Worm (Caenorhabditis elegans) whole organism, L1 larva: Measurements from ENCODE around the gene srt-27.

ENCODE experiments used
- C04F5.9 ChIP-seq: sonication (generic microtip); optimal IDR thresholded peaks from 2 replicates; lab custom pipeline; 2016; ENCODE audit warnings: missing genetic modification characterization, missing compliant biosample characterization
- F16B12.6 ChIP-seq: fragments of 150-350 bp; optimal IDR thresholded peaks from 2 replicates; lab custom pipeline; 2014; ENCODE audit warnings: missing biosample characterization, missing genetic modification characterization
- Y116A8C.19 ChIP-seq: sonication (generic microtip); optimal IDR thresholded peaks from 2 replicates; lab custom pipeline; 2016; ENCODE audit warnings: missing compliant biosample characterization, missing genetic modification characterization, borderline replicate concordance
- aha-1 ChIP-seq: fragments of 150-350 bp; optimal IDR thresholded peaks from 2 replicates; lab custom pipeline; 2014; ENCODE audit warnings: missing biosample characterization, missing genetic modification characterization
- alr-1 ChIP-seq: fragments of 200-800 bp; sonication (Bioruptor generic); optimal IDR thresholded peaks from 2 replicates; lab custom pipeline; 2018; ENCODE audit warnings: borderline replicate concordance, mild to moderate bottlenecking, missing genetic modification characterization, missing compliant biosample characterization
- ceh-63 ChIP-seq: fragments of 200-800 bp; sonication (Bioruptor generic); optimal IDR thresholded peaks from 2 replicates; lab custom pipeline; 2018; ENCODE audit warnings: mild to moderate bottlenecking, missing genetic modification characterization, missing compliant biosample characterization
- ceh-82 ChIP-seq, 3 experiments: fragments of 150-350 bp in 1 of 3; sonication (generic microtip) in 2 of 3; optimal IDR thresholded peaks; 2 replicates each; lab custom pipeline; 2014 to 2017; ENCODE audit warnings: missing biosample characterization in 3 of 3, missing genetic modification characterization in 3 of 3
- ceh-88 ChIP-seq: fragments of 200-800 bp; sonication (Bioruptor generic); IDR thresholded peaks from 2 replicates; pipeline ENCODE4 v1.3.6; 2022; ENCODE audit warnings: missing genetic modification characterization, missing compliant biosample characterization
- ceh-90 ChIP-seq: sonication (generic microtip); optimal IDR thresholded peaks from 2 replicates; lab custom pipeline; 2016; ENCODE audit warnings: missing genetic modification characterization, missing compliant biosample characterization
- dpl-1 ChIP-seq, 3 experiments: fragments of 150-350 bp in 2 of 3; sonication (generic microtip) in 1 of 3; optimal IDR thresholded peaks; 2 replicates each; lab custom pipeline; 2014 to 2017; ENCODE audit warnings: missing biosample characterization in 3 of 3, missing genetic modification characterization in 3 of 3, missing genetic modification reagents in 3 of 3
- dsc-1 ChIP-seq: sonication (generic microtip); optimal IDR thresholded peaks from 2 replicates; lab custom pipeline; 2016; ENCODE audit warnings: mild to moderate bottlenecking, missing genetic modification characterization, missing compliant biosample characterization
- efl-1 ChIP-seq, 4 experiments: fragments of 150-350 bp; optimal IDR thresholded peaks in 3 of 4; peaks in 1 of 4; 1 replicate in 1 of 4; 2 replicates in 3 of 4; lab custom pipeline; 2014; ENCODE audit warnings: missing biosample characterization in 2 of 4, missing genetic modification characterization in 2 of 4, missing genetic modification reagents in 2 of 4
- efl-3 ChIP-seq: fragments of 200-800 bp; sonication (Bioruptor generic); optimal IDR thresholded peaks from 2 replicates; lab custom pipeline; 2018; ENCODE audit warnings: mild to moderate bottlenecking, missing genetic modification characterization, missing compliant biosample characterization
- egl-13 ChIP-seq: sonication (generic microtip); optimal IDR thresholded peaks from 2 replicates; lab custom pipeline; 2016; ENCODE audit warnings: missing genotype, missing genetic modification reagents, missing genetic modification characterization, missing compliant biosample characterization
- egl-27 ChIP-seq, 2 experiments: fragments of 150-350 bp in 1 of 2; sonication (generic microtip); optimal IDR thresholded peaks; 3 replicates each; lab custom pipeline; 2017 to 2018; ENCODE audit warnings: missing biosample characterization in 2 of 2, missing genetic modification characterization in 2 of 2, missing genetic modification reagents in 2 of 2
- ets-5 ChIP-seq: fragments of 200-800 bp; sonication (Bioruptor generic); IDR thresholded peaks from 2 replicates; pipeline ENCODE4 v1.3.6; 2022; ENCODE audit warnings: missing genetic modification characterization, missing compliant biosample characterization
- fkh-10 ChIP-seq: sonication (generic microtip); optimal IDR thresholded peaks from 2 replicates; lab custom pipeline; 2017; ENCODE audit warnings: missing biosample characterization, missing genetic modification reagents, missing genetic modification characterization
- fkh-8 ChIP-seq: sonication (generic microtip); optimal IDR thresholded peaks from 2 replicates; lab custom pipeline; 2016; ENCODE audit warnings: mild to moderate bottlenecking, missing genetic modification characterization, missing compliant biosample characterization
- fos-1 ChIP-seq: fragments of 150-350 bp; optimal IDR thresholded peaks from 2 replicates; lab custom pipeline; 2014; ENCODE audit warnings: missing biosample characterization, missing genetic modification characterization
- grh-1 ChIP-seq: fragments of 200-800 bp; sonication (Bioruptor generic); IDR thresholded peaks from 2 replicates; pipeline ENCODE4 v1.3.6; 2022; ENCODE audit warnings: missing genetic modification reagents, missing genetic modification characterization, missing compliant biosample characterization
- hlh-17 ChIP-seq: fragments of 200-800 bp; sonication (Bioruptor generic); optimal IDR thresholded peaks from 2 replicates; lab custom pipeline; 2018; ENCODE audit warnings: missing genetic modification characterization, mild to moderate bottlenecking, missing compliant biosample characterization, moderate library complexity, borderline replicate concordance
- hpl-2 ChIP-seq: fragments of 150-350 bp; optimal IDR thresholded peaks from 2 replicates; lab custom pipeline; 2014; ENCODE audit warnings: missing biosample characterization, missing genetic modification reagents, missing genetic modification characterization
- irx-1 ChIP-seq: sonication (generic microtip); optimal IDR thresholded peaks from 2 replicates; lab custom pipeline; 2016; ENCODE audit warnings: missing genetic modification characterization, missing compliant biosample characterization
- isw-1 ChIP-seq: fragments of 200-800 bp; sonication (Bioruptor generic); IDR thresholded peaks from 2 replicates; pipeline ENCODE4 v1.3.6; 2022; ENCODE audit warnings: missing genetic modification characterization, missing compliant biosample characterization
- lin-14 ChIP-seq: fragments of 200-800 bp; sonication (Bioruptor generic); optimal IDR thresholded peaks from 2 replicates; lab custom pipeline; 2018; ENCODE audit warnings: mild to moderate bottlenecking, missing genetic modification characterization, moderate library complexity, missing compliant biosample characterization
- lin-15B ChIP-seq: fragments of 150-350 bp; sonication (generic microtip); optimal IDR thresholded peaks from 3 replicates; lab custom pipeline; 2014; ENCODE audit warnings: missing biosample characterization, missing genetic modification characterization
- lin-39 ChIP-seq: fragments of 150-350 bp; optimal IDR thresholded peaks from 2 replicates; lab custom pipeline; 2014; ENCODE audit warnings: missing biosample characterization, missing genetic modification reagents, missing genetic modification characterization
- lir-3 ChIP-seq: sonication (generic microtip); optimal IDR thresholded peaks from 2 replicates; lab custom pipeline; 2016; ENCODE audit warnings: mild to moderate bottlenecking, missing genetic modification characterization, moderate library complexity, missing compliant biosample characterization; ENCODE audit not compliant: poor library complexity
- lsy-2 ChIP-seq, 2 experiments: fragments of 150-350 bp; optimal IDR thresholded peaks; 2 replicates each; lab custom pipeline; 2014; ENCODE audit warnings: missing biosample characterization in 2 of 2, missing genetic modification characterization in 2 of 2
- mef-2 ChIP-seq: fragments of 150-350 bp; optimal IDR thresholded peaks from 2 replicates; lab custom pipeline; 2014; ENCODE audit warnings: missing biosample characterization, missing genetic modification characterization
- mep-1 ChIP-seq: fragments of 150-350 bp; optimal IDR thresholded peaks from 2 replicates; lab custom pipeline; 2014; ENCODE audit warnings: missing biosample characterization, missing genetic modification characterization
- nhr-11 ChIP-seq: fragments of 150-350 bp; optimal IDR thresholded peaks from 2 replicates; lab custom pipeline; 2014; ENCODE audit warnings: missing biosample characterization, missing genetic modification characterization
- nhr-19 ChIP-seq: fragments of 200-800 bp; sonication (Bioruptor generic); conservative IDR thresholded peaks from 2 replicates; pipeline ENCODE4 v1.3.6; 2022; ENCODE audit warnings: missing genetic modification characterization, missing compliant biosample characterization
- nhr-237 ChIP-seq: fragments of 150-350 bp; optimal IDR thresholded peaks from 2 replicates; lab custom pipeline; 2014; ENCODE audit warnings: missing biosample characterization, missing genetic modification characterization
- nhr-47 ChIP-seq: sonication (generic microtip); optimal IDR thresholded peaks from 2 replicates; lab custom pipeline; 2016; ENCODE audit warnings: mild to moderate bottlenecking, missing genetic modification characterization, moderate library complexity, missing compliant biosample characterization
- nhr-76 ChIP-seq: sonication (generic microtip); optimal IDR thresholded peaks from 2 replicates; lab custom pipeline; 2017; ENCODE audit warnings: missing biosample characterization, missing genetic modification characterization
- nhr-77 ChIP-seq: fragments of 150-350 bp; optimal IDR thresholded peaks from 2 replicates; lab custom pipeline; 2014; ENCODE audit warnings: missing biosample characterization, missing genetic modification characterization
- nhr-84 ChIP-seq: sonication (generic microtip); optimal IDR thresholded peaks from 2 replicates; lab custom pipeline; 2017; ENCODE audit warnings: missing biosample characterization, missing genetic modification characterization
- nhr-85 ChIP-seq: sonication (generic microtip); peaks from one replicate; lab custom pipeline; 2016; ENCODE audit warnings: missing genetic modification characterization, inconsistent platforms, missing compliant biosample characterization
- nhr-90 ChIP-seq: sonication (generic microtip); optimal IDR thresholded peaks from 2 replicates; lab custom pipeline; 2016; ENCODE audit warnings: mild to moderate bottlenecking, missing genetic modification characterization, missing compliant biosample characterization; ENCODE audit not compliant: poor library complexity
- pag-3 ChIP-seq: sonication (generic microtip); optimal IDR thresholded peaks from 2 replicates; lab custom pipeline; 2017; ENCODE audit warnings: missing genetic modification characterization, mild to moderate bottlenecking, missing compliant biosample characterization, antibody characterized with exemption, borderline replicate concordance; ENCODE audit not compliant: insufficient read depth
- skn-1 ChIP-seq: fragments of 150-350 bp; optimal IDR thresholded peaks from 2 replicates; lab custom pipeline; 2014; ENCODE audit warnings: missing biosample characterization, missing genetic modification characterization
- snpc-4 ChIP-seq: fragments of 150-350 bp; optimal IDR thresholded peaks from 2 replicates; lab custom pipeline; 2014; ENCODE audit warnings: missing biosample characterization, missing genetic modification characterization
- sptf-1 ChIP-seq: fragments of 150-350 bp; optimal IDR thresholded peaks from 2 replicates; lab custom pipeline; 2014; ENCODE audit warnings: missing biosample characterization, missing genetic modification characterization
- tbx-2 ChIP-seq: sonication (generic microtip); optimal IDR thresholded peaks from 2 replicates; lab custom pipeline; 2016; ENCODE audit warnings: missing genetic modification characterization, missing compliant biosample characterization
- unc-130 ChIP-seq: fragments of 150-350 bp; optimal IDR thresholded peaks from 2 replicates; lab custom pipeline; 2017; ENCODE audit warnings: missing biosample characterization, missing genetic modification characterization, inconsistent platforms
- unc-30 ChIP-seq: sonication (generic microtip); optimal IDR thresholded peaks from 2 replicates; lab custom pipeline; 2017; ENCODE audit warnings: missing biosample characterization, missing genetic modification characterization
- unc-86 ChIP-seq: sonication (generic microtip); optimal IDR thresholded peaks from 2 replicates; lab custom pipeline; 2016; ENCODE audit warnings: missing genetic modification characterization, missing compliant biosample characterization
- unc-98 ChIP-seq: fragments of 200-800 bp; sonication (Bioruptor generic); IDR thresholded peaks from 2 replicates; pipeline ENCODE4 v1.3.6; 2022; ENCODE audit warnings: missing genetic modification characterization, missing compliant biosample characterization
- xbp-1 ChIP-seq: sonication (generic microtip); optimal IDR thresholded peaks from 2 replicates; lab custom pipeline; 2016; ENCODE audit warnings: missing genetic modification characterization, missing compliant biosample characterization
- zag-1 ChIP-seq: fragments of 150-350 bp; optimal IDR thresholded peaks from 2 replicates; lab custom pipeline; 2014; ENCODE audit warnings: missing biosample characterization, missing genetic modification characterization
- zip-4 ChIP-seq: fragments of 200-800 bp; sonication (Bioruptor generic); optimal IDR thresholded peaks from 2 replicates; lab custom pipeline; 2018; ENCODE audit warnings: mild to moderate bottlenecking, missing genetic modification characterization, moderate library complexity, missing compliant biosample characterization
- ztf-4 ChIP-seq: fragments of 150-350 bp; optimal IDR thresholded peaks from 2 replicates; lab custom pipeline; 2014; ENCODE audit warnings: missing biosample characterization, missing genetic modification characterization

srt-27 gene

ce11 chrV:2673807-2674206 is 46.9 kb downstream of the srt-27 start (continued):
- peak; percentile 2 for TF ChIP-seq irx-1 (tag; lab: Kevin White, UChicago)
- no peak for TF ChIP-seq sptf-1 (tag; lab: Kevin White, UChicago)
- TF ChIP-seq nhr-11 (tag; lab: Kevin White, UChicago) = no peak
- TF ChIP-seq efl-3 = no peak
- TF ChIP-seq unc-30 (tag; lab: Kevin White, UChicago) = no peak
- TF ChIP-seq ceh-88 (GFP tag; lab: Robert Waterston, UW) = no peak
- TF ChIP-seq nhr-237 (tag; lab: Kevin White, UChicago) = no peak
- peak; percentile 25 for TF ChIP-seq dsc-1
- TF ChIP-seq lsy-2 (tag; optimal IDR thresholded peaks at IDR 0.05; lab: Kevin White, UChicago) = peak; percentile 30 to 59
- TF ChIP-seq nhr-90 (tag; lab: Kevin White, UChicago) = peak; percentile 53
- TF ChIP-seq alr-1 (tag; lab: Kevin White, UChicago) = no peak
- TF ChIP-seq lin-14 = peak; percentile 41
- peak; percentile 15 for TF ChIP-seq skn-1 (tag; lab: Kevin White, UChicago)
- TF ChIP-seq efl-1 (optimal IDR thresholded peaks at IDR 0.05; lab: Kevin White, UChicago) = peak; percentile 31 to 34
- TF ChIP-seq efl-1 (GFP tag; optimal IDR thresholded peaks at IDR 0.05 in 1 of 2; lab: Kevin White, UChicago) = peak; percentile 33 to 95
- no peak for TF ChIP-seq hlh-17
- no peak for TF ChIP-seq egl-27 (tag; optimal IDR thresholded peaks at IDR 0.05; lab: Kevin White, UChicago)
- no peak for TF ChIP-seq ceh-63 (GFP tag; lab: Kevin White, UChicago)
- no peak for TF ChIP-seq egl-13 (tag; lab: Kevin White, UChicago)
- TF ChIP-seq snpc-4 (tag; lab: Kevin White, UChicago) = no peak
- TF ChIP-seq unc-130 (tag; lab: Kevin White, UChicago) = no peak
- peak in 2 of 3 experiments; percentile 31 to 37 for TF ChIP-seq ceh-82 (tag; optimal IDR thresholded peaks at IDR 0.05; lab: Kevin White, UChicago)
- no peak for TF ChIP-seq Y116A8C.19 (tag; lab: Kevin White, UChicago)
- peak; percentile 10 for TF ChIP-seq mep-1 (tag; lab: Kevin White, UChicago)
- no peak for TF ChIP-seq unc-98 (GFP tag; lab: Robert Waterston, UW)
- TF ChIP-seq pag-3 = no peak
- no peak for TF ChIP-seq lir-3 (tag; lab: Kevin White, UChicago)
- peak; percentile 14 for TF ChIP-seq tbx-2
- TF ChIP-seq zag-1 (tag; lab: Kevin White, UChicago) = no peak
- no peak for TF ChIP-seq lin-39
- no peak for TF ChIP-seq lin-15B (tag; lab: Kevin White, UChicago)
- TF ChIP-seq aha-1 (tag; lab: Kevin White, UChicago) = no peak
- no peak for TF ChIP-seq nhr-19 (GFP tag; lab: Robert Waterston, UW)
- no peak for TF ChIP-seq mef-2 (tag; lab: Kevin White, UChicago)
- TF ChIP-seq isw-1 (GFP tag; lab: Robert Waterston, UW) = no peak
- TF ChIP-seq fos-1 (tag; lab: Kevin White, UChicago) = no peak
- peak; percentile 15 for TF ChIP-seq xbp-1 (tag; lab: Kevin White, UChicago)
- TF ChIP-seq C04F5.9 = no peak
- TF ChIP-seq zip-4 = no peak
- no peak for TF ChIP-seq ztf-4 (tag; lab: Kevin White, UChicago)
- TF ChIP-seq F16B12.6 (tag; lab: Kevin White, UChicago) = no peak
- peak; percentile 36 for TF ChIP-seq nhr-85 (tag; lab: Kevin White, UChicago)
- peak; percentile 25 to 40 (median 25) for TF ChIP-seq dpl-1 (GFP tag; optimal IDR thresholded peaks at IDR 0.05; lab: Kevin White, UChicago)
- TF ChIP-seq ets-5 (GFP tag; lab: Robert Waterston, UW) = no peak
- no peak for TF ChIP-seq unc-86 (tag; lab: Kevin White, UChicago)
- no peak for TF ChIP-seq ceh-90
- no peak for TF ChIP-seq nhr-76
- no peak for TF ChIP-seq hpl-2
- no peak for TF ChIP-seq nhr-84 (tag; lab: Kevin White, UChicago)
- no peak for TF ChIP-seq nhr-77 (tag; lab: Kevin White, UChicago)
- TF ChIP-seq fkh-8 (tag; lab: Kevin White, UChicago) = no peak
- TF ChIP-seq nhr-47 (tag; lab: Kevin White, UChicago) = peak; percentile 59
- TF ChIP-seq grh-1 (GFP tag; lab: Robert Waterston, UW) = no peak
- TF ChIP-seq fkh-10 = peak; percentile 4
